Fruit fly (Drosophila melanogaster): ENCODE results near the gene Burs.

Burs gene

dm6 chr3R:21744988-21745387 lies 24.3 kb upstream of the Burs start, which contains the start of gene CG31343:
TSS of gene CG31343 (plus strand) at chr3R:21745266.
- TF ChIP-seq pan (optimal IDR thresholded peaks at IDR 0.05): no peak
- TF ChIP-seq Dll (optimal IDR thresholded peaks at IDR 0.05): no peak
- no peak for TF ChIP-seq EcR (GFP tag; optimal IDR thresholded peaks at IDR 0.05)
- TF ChIP-seq psq (optimal IDR thresholded peaks at IDR 0.05): no peak
- no peak for TF ChIP-seq CG8478 (optimal IDR thresholded peaks at IDR 0.05)
- no peak for TF ChIP-seq usp (GFP tag; optimal IDR thresholded peaks at IDR 0.05)

dm6 chr3R:21745887-21746286 lies 23.4 kb upstream of the Burs start:
- TF ChIP-seq pan (optimal IDR thresholded peaks at IDR 0.05) (no peak), usp (GFP tag; optimal IDR thresholded peaks at IDR 0.05) (no peak), Dll (optimal IDR thresholded peaks at IDR 0.05) (no peak), EcR (GFP tag; optimal IDR thresholded peaks at IDR 0.05) (no peak), psq (optimal IDR thresholded peaks at IDR 0.05) (no peak), CG8478 (optimal IDR thresholded peaks at IDR 0.05) (no peak)

dm6 chr3R:21748954-21749920 lies 20.1 kb upstream of the Burs start, which contains the start of gene CG31233:
TSS of gene CG31233 (plus strand) at chr3R:21749853.
- TF ChIP-seq Dll (optimal IDR thresholded peaks at IDR 0.05): no peak
- no peak for TF ChIP-seq psq (optimal IDR thresholded peaks at IDR 0.05)
- TF ChIP-seq usp (GFP tag; optimal IDR thresholded peaks at IDR 0.05): no peak
- no peak for TF ChIP-seq CG8478 (optimal IDR thresholded peaks at IDR 0.05)
- no peak for TF ChIP-seq EcR (GFP tag; optimal IDR thresholded peaks at IDR 0.05)
- no peak for TF ChIP-seq pan (optimal IDR thresholded peaks at IDR 0.05)

- TF ChIP-seq psq (optimal IDR thresholded peaks at IDR 0.05): no peak
These were observed 16.2 kb upstream of the Burs start for dm6 chr3R:21753099-21753498.

- TF ChIP-seq pan (optimal IDR thresholded peaks at IDR 0.05): no peak
- TF ChIP-seq CG8478 (optimal IDR thresholded peaks at IDR 0.05): no peak
- no peak for TF ChIP-seq usp (GFP tag; optimal IDR thresholded peaks at IDR 0.05)
- TF ChIP-seq EcR (GFP tag; optimal IDR thresholded peaks at IDR 0.05): no peak
- no peak for TF ChIP-seq Dll (optimal IDR thresholded peaks at IDR 0.05)
- TF ChIP-seq psq (optimal IDR thresholded peaks at IDR 0.05): no peak
These were observed 15.3 kb upstream of the Burs start, which contains the start of gene CG31198 for dm6 chr3R:21753974-21754373. TSS of gene CG31198 (plus strand) at chr3R:21754324.

- TF ChIP-seq Dll (optimal IDR thresholded peaks at IDR 0.05) (no peak), CG8478 (optimal IDR thresholded peaks at IDR 0.05) (no peak), pan (optimal IDR thresholded peaks at IDR 0.05) (no peak), EcR (GFP tag; optimal IDR thresholded peaks at IDR 0.05) (no peak), psq (optimal IDR thresholded peaks at IDR 0.05) (no peak), usp (GFP tag; optimal IDR thresholded peaks at IDR 0.05) (no peak)
These were observed 11.8 kb upstream of the Burs start for dm6 chr3R:21757550-21757949.

dm6 chr3R:21758145-21758856 lies 11.0 kb upstream of the Burs start, which contains the start of gene CG42335:
TSS of gene CG42335 (plus strand) at chr3R:21758764.
- no peak for TF ChIP-seq Dll (optimal IDR thresholded peaks at IDR 0.05)
- no peak for TF ChIP-seq psq (optimal IDR thresholded peaks at IDR 0.05)
- no peak for TF ChIP-seq EcR (GFP tag; optimal IDR thresholded peaks at IDR 0.05)
- TF ChIP-seq usp (GFP tag; optimal IDR thresholded peaks at IDR 0.05): no peak
- TF ChIP-seq pan (optimal IDR thresholded peaks at IDR 0.05): no peak
- no peak for TF ChIP-seq CG8478 (optimal IDR thresholded peaks at IDR 0.05)

dm6 chr3R:21775766-21776165 lies 6.4 kb downstream of the Burs start, which contains the start of the genes GABA-B-R2 and CG6800:
TSS of gene GABA-B-R2 (minus strand) at chr3R:21775840.
TSS of gene CG6800 (plus strand) at chr3R:21776138.
- TF ChIP-seq usp (GFP tag; optimal IDR thresholded peaks at IDR 0.05) (no peak), pan (optimal IDR thresholded peaks at IDR 0.05) (no peak), CG8478 (optimal IDR thresholded peaks at IDR 0.05) (no peak), psq (optimal IDR thresholded peaks at IDR 0.05) (no peak), EcR (GFP tag; optimal IDR thresholded peaks at IDR 0.05) (no peak), Dll (optimal IDR thresholded peaks at IDR 0.05) (no peak)

dm6 chr3R:21777660-21778059 lies 8.3 kb downstream of the Burs start, which contains the start of gene Polr1H:
TSS of gene Polr1H (minus strand) at chr3R:21777847.
- no peak for TF ChIP-seq EcR (GFP tag; optimal IDR thresholded peaks at IDR 0.05)
- no peak for TF ChIP-seq psq (optimal IDR thresholded peaks at IDR 0.05)
- no peak for TF ChIP-seq pan (optimal IDR thresholded peaks at IDR 0.05)
- TF ChIP-seq Dll (optimal IDR thresholded peaks at IDR 0.05): no peak
- TF ChIP-seq CG8478 (optimal IDR thresholded peaks at IDR 0.05): no peak
- TF ChIP-seq usp (GFP tag; optimal IDR thresholded peaks at IDR 0.05): no peak

dm6 chr3R:21780086-21780485 lies 10.8 kb downstream of the Burs start:
- no peak for TF ChIP-seq EcR (GFP tag; optimal IDR thresholded peaks at IDR 0.05)
- no peak for TF ChIP-seq usp (GFP tag; optimal IDR thresholded peaks at IDR 0.05)
- no peak for TF ChIP-seq CG8478 (optimal IDR thresholded peaks at IDR 0.05)
- TF ChIP-seq pan (optimal IDR thresholded peaks at IDR 0.05): no peak
- TF ChIP-seq psq (optimal IDR thresholded peaks at IDR 0.05): no peak
- TF ChIP-seq Dll (optimal IDR thresholded peaks at IDR 0.05): no peak

- TF ChIP-seq psq (optimal IDR thresholded peaks at IDR 0.05): no peak
- no peak for TF ChIP-seq EcR (GFP tag; optimal IDR thresholded peaks at IDR 0.05)
- TF ChIP-seq usp (GFP tag; optimal IDR thresholded peaks at IDR 0.05): no peak
- TF ChIP-seq Dll (optimal IDR thresholded peaks at IDR 0.05): no peak
- no peak for TF ChIP-seq CG8478 (optimal IDR thresholded peaks at IDR 0.05)
- no peak for TF ChIP-seq pan (optimal IDR thresholded peaks at IDR 0.05)
These were observed 12.1 kb downstream of the Burs start for dm6 chr3R:21781448-21781847.

Measured in whole organism.